Worm (Caenorhabditis elegans) whole organism, L2 larva: ENCODE data around the gene srh-166.
"Not testable (repeated sequence)": the region's sequence is repeated elsewhere in the genome, so short reads cannot be mapped to it uniquely, and the experiment has no call there.

Experiments
- C34F6.9 ChIP-seq: fragments of 150-350 bp; optimal IDR thresholded peaks from 2 replicates; lab custom pipeline; 2014; ENCODE audit warnings: missing biosample characterization, missing genetic modification characterization
- F13H6.1 ChIP-seq: sonication (generic microtip); optimal IDR thresholded peaks from 2 replicates; lab custom pipeline; 2016; ENCODE audit warnings: missing genetic modification characterization, missing compliant biosample characterization
- R02D3.7 ChIP-seq: fragments of 150-350 bp; optimal IDR thresholded peaks from 2 replicates; lab custom pipeline; 2014; ENCODE audit warnings: missing biosample characterization, missing genetic modification characterization
- Y55F3AM.14 ChIP-seq: fragments of 200-800 bp; sonication (Bioruptor generic); optimal IDR thresholded peaks from 2 replicates; lab custom pipeline; 2018; ENCODE audit warnings: mild to moderate bottlenecking, missing genetic modification characterization, missing compliant biosample characterization
- ama-1 ChIP-seq: fragments of 150-350 bp; optimal IDR thresholded peaks from 2 replicates; lab custom pipeline; 2018; ENCODE audit warnings: inconsistent platforms
- ceh-82 ChIP-seq: fragments of 150-350 bp; optimal IDR thresholded peaks from 2 replicates; lab custom pipeline; 2014; ENCODE audit warnings: missing biosample characterization, missing genetic modification characterization
- crh-2 ChIP-seq: sonication (generic microtip); optimal IDR thresholded peaks from 2 replicates; lab custom pipeline; 2017; ENCODE audit warnings: missing biosample characterization, missing genetic modification characterization
- egl-27 ChIP-seq: sonication (generic microtip); optimal IDR thresholded peaks from 3 replicates; lab custom pipeline; 2017; ENCODE audit warnings: missing biosample characterization, missing genetic modification reagents, missing genetic modification characterization
- fos-1 ChIP-seq: fragments of 150-350 bp; optimal IDR thresholded peaks from 2 replicates; lab custom pipeline; 2014; ENCODE audit warnings: missing biosample characterization, missing genetic modification characterization
- gmeb-1 ChIP-seq: fragments of 150-350 bp; optimal IDR thresholded peaks from 2 replicates; lab custom pipeline; 2014; ENCODE audit warnings: missing biosample characterization, missing genetic modification characterization
- lin-11 ChIP-seq: fragments of 150-350 bp; sonication (generic microtip); optimal IDR thresholded peaks from 2 replicates; lab custom pipeline; 2014; ENCODE audit warnings: missing biosample characterization, missing genetic modification characterization, inconsistent platforms, mixed read lengths
- lin-13 ChIP-seq: fragments of 150-350 bp; optimal IDR thresholded peaks from 2 replicates; lab custom pipeline; 2014; ENCODE audit warnings: missing biosample characterization, missing genetic modification reagents, missing genetic modification characterization
- lin-39 ChIP-seq: fragments of 150-350 bp; optimal IDR thresholded peaks from 2 replicates; lab custom pipeline; 2014; ENCODE audit warnings: missing biosample characterization, missing genetic modification reagents, missing genetic modification characterization
- lsy-2 ChIP-seq, 2 experiments: fragments of 150-350 bp in 1 of 2; sonication (generic microtip) in 1 of 2; optimal IDR thresholded peaks; 2 replicates each; lab custom pipeline; 2014 to 2017; ENCODE audit warnings: missing biosample characterization in 2 of 2, missing genetic modification characterization in 2 of 2
- mdl-1 ChIP-seq, 2 experiments: fragments of 150-350 bp in 1 of 2; sonication (generic microtip) in 1 of 2; optimal IDR thresholded peaks; 2 replicates each; lab custom pipeline; 2017; ENCODE audit warnings: missing biosample characterization in 2 of 2, missing genetic modification characterization in 2 of 2
- nhr-10 ChIP-seq: sonication (generic microtip); optimal IDR thresholded peaks from 2 replicates; lab custom pipeline; 2017; ENCODE audit warnings: missing biosample characterization, missing genetic modification characterization
- nhr-12 ChIP-seq: fragments of 150-350 bp; optimal IDR thresholded peaks from 2 replicates; lab custom pipeline; 2014; ENCODE audit warnings: missing biosample characterization, missing genetic modification characterization
- nhr-129 ChIP-seq: fragments of 150-350 bp; optimal IDR thresholded peaks from 2 replicates; lab custom pipeline; 2014; ENCODE audit warnings: missing biosample characterization, missing genetic modification characterization
- nhr-21 ChIP-seq: fragments of 150-350 bp; optimal IDR thresholded peaks from 2 replicates; lab custom pipeline; 2014; ENCODE audit warnings: missing biosample characterization, missing genetic modification characterization
- nhr-23 ChIP-seq: fragments of 150-350 bp; optimal IDR thresholded peaks from 2 replicates; lab custom pipeline; 2014; ENCODE audit warnings: missing biosample characterization, missing genetic modification reagents, missing genetic modification characterization
- nhr-25 ChIP-seq: fragments of 150-350 bp; sonication (generic microtip); optimal IDR thresholded peaks from 3 replicates; lab custom pipeline; 2014; ENCODE audit warnings: missing biosample characterization, missing genetic modification characterization
- nhr-77 ChIP-seq: fragments of 150-350 bp; optimal IDR thresholded peaks from 2 replicates; lab custom pipeline; 2014; ENCODE audit warnings: missing biosample characterization, missing genetic modification characterization
- sma-3 ChIP-seq: sonication (generic microtip); optimal IDR thresholded peaks from 2 replicates; lab custom pipeline; 2016; ENCODE audit warnings: missing genetic modification reagents, missing genetic modification characterization, missing compliant biosample characterization
- sma-9 ChIP-seq, 2 experiments: fragments of 150-350 bp in 1 of 2; sonication (generic microtip) in 1 of 2; optimal IDR thresholded peaks; 2 replicates each; lab custom pipeline; 2014 to 2016; ENCODE audit warnings: missing genetic modification characterization in 2 of 2, mild to moderate bottlenecking in 1 of 2, missing biosample characterization in 1 of 2, missing compliant biosample characterization in 1 of 2, missing genetic modification reagents in 1 of 2, moderate library complexity in 1 of 2
- snpc-4 ChIP-seq: fragments of 150-350 bp; optimal IDR thresholded peaks from 2 replicates; lab custom pipeline; 2014; ENCODE audit warnings: missing biosample characterization, missing genetic modification characterization
- unc-55 ChIP-seq: fragments of 150-350 bp; sonication (generic microtip); optimal IDR thresholded peaks from 3 replicates; lab custom pipeline; 2014; ENCODE audit warnings: missing biosample characterization, missing genetic modification reagents, missing genetic modification characterization
- unc-62 ChIP-seq: fragments of 150-350 bp; optimal IDR thresholded peaks from 2 replicates; lab custom pipeline; 2014; ENCODE audit warnings: missing biosample characterization, missing genetic modification reagents, missing genetic modification characterization
- zag-1 ChIP-seq: fragments of 150-350 bp; optimal IDR thresholded peaks from 2 replicates; lab custom pipeline; 2014; ENCODE audit warnings: missing biosample characterization, missing genetic modification characterization
- ztf-1 ChIP-seq: fragments of 200-800 bp; sonication (Bioruptor generic); conservative IDR thresholded peaks from 2 replicates; pipeline ENCODE4 v1.3.6; 2022; ENCODE audit warnings: missing genetic modification characterization, missing compliant biosample characterization
- ztf-11 ChIP-seq: sonication (generic microtip); optimal IDR thresholded peaks from 2 replicates; lab custom pipeline; 2017; ENCODE audit warnings: missing biosample characterization, missing genetic modification characterization

srh-166 gene

ce11 chrV:20525816-20526459, at the start of gene srh-166, which contains the start of gene Y38H6C.24:
Gene srh-166, minus strand, starts transcription at chrV:20525866.
Gene Y38H6C.24, plus strand, starts transcription at chrV:20526435.
- TF ChIP-seq nhr-77 (tag; lab: Kevin White, UChicago): no peak
- TF ChIP-seq sma-9 (GFP tag; optimal IDR thresholded peaks at IDR 0.05; lab: Kevin White, UChicago): peak; percentile 64
- no peak for TF ChIP-seq sma-9 (tag; optimal IDR thresholded peaks at IDR 0.05; lab: Kevin White, UChicago)
- TF ChIP-seq fos-1 (tag; lab: Kevin White, UChicago): peak; percentile 98
- peak; percentile 17 for TF ChIP-seq gmeb-1 (tag; lab: Kevin White, UChicago)
- TF ChIP-seq nhr-25 (tag; lab: Kevin White, UChicago): no peak

ce11 chrV:20574872-20575271, 49.2 kb upstream of the srh-166 start:
- TF ChIP-seq nhr-21 (tag; lab: Kevin White, UChicago): no peak
- TF ChIP-seq lin-11 (tag; lab: Kevin White, UChicago): no peak
- no peak for TF ChIP-seq unc-62 (GFP tag; lab: Kevin White, UChicago)
- no peak for TF ChIP-seq R02D3.7 (tag; lab: Kevin White, UChicago)
- TF ChIP-seq ztf-11 (tag; lab: Kevin White, UChicago): no peak
- no peak for TF ChIP-seq ztf-1 (GFP tag; lab: Robert Waterston, UW)
- no peak for TF ChIP-seq sma-9 (GFP tag; optimal IDR thresholded peaks at IDR 0.05; lab: Kevin White, UChicago)
- TF ChIP-seq sma-9 (tag; optimal IDR thresholded peaks at IDR 0.05; lab: Kevin White, UChicago): no peak
- TF ChIP-seq zag-1: no peak

- no peak for TF ChIP-seq snpc-4 (tag; lab: Kevin White, UChicago)
- no peak for TF ChIP-seq sma-3 (GFP tag; lab: Kevin White, UChicago)
These were observed 48.6 kb upstream of the srh-166 start, which contains the start of gene clec-263 for ce11 chrV:20574314-20574713. Gene clec-263, plus strand, starts transcription at chrV:20574614.

- TF ChIP-seq lin-39 (tag; lab: Kevin White, UChicago) (no peak), ztf-11 (tag; lab: Kevin White, UChicago) (no peak), R02D3.7 (tag; lab: Kevin White, UChicago) (no peak), sma-9 (GFP tag; optimal IDR thresholded peaks at IDR 0.05; lab: Kevin White, UChicago) (no peak), sma-9 (tag; optimal IDR thresholded peaks at IDR 0.05; lab: Kevin White, UChicago) (no peak), nhr-10 (tag; lab: Kevin White, UChicago) (no peak), crh-2 (tag; lab: Kevin White, UChicago) (no peak), ceh-82 (tag; lab: Kevin White, UChicago) (no peak), C34F6.9 (tag; lab: Kevin White, UChicago) (no peak), F13H6.1 (tag; lab: Kevin White, UChicago) (no peak), nhr-12 (tag; lab: Kevin White, UChicago) (no peak), mdl-1 (tag; optimal IDR thresholded peaks at IDR 0.05; lab: Kevin White, UChicago) (no peak), lsy-2 (tag; optimal IDR thresholded peaks at IDR 0.05; lab: Kevin White, UChicago) (no peak), nhr-129 (tag; lab: Kevin White, UChicago) (no peak), nhr-23 (tag; lab: Kevin White, UChicago) (no peak), ama-1 (lab: Kevin White, UChicago) (no peak), ztf-1 (GFP tag; lab: Robert Waterston, UW) (no peak), Y55F3AM.14 (GFP tag; lab: Kevin White, UChicago) (no peak), snpc-4 (tag; lab: Kevin White, UChicago) (no peak), lin-13 (GFP tag; lab: Kevin White, UChicago) (no peak), egl-27 (tag; lab: Kevin White, UChicago) (no peak)
These were observed 47.7 kb upstream of the srh-166 start, which contains the start of gene F26F2.5 for ce11 chrV:20573392-20573791. Gene F26F2.5, plus strand, starts transcription at chrV:20573692.

- not testable (repeated sequence) for TF ChIP-seq unc-55 (GFP tag; lab: Kevin White, UChicago); egl-27 (tag; lab: Kevin White, UChicago); nhr-129 (tag; lab: Kevin White, UChicago)
These were observed 43.3 kb upstream of the srh-166 start, which contains the start of gene F26F2.4 for ce11 chrV:20568995-20569394. Gene F26F2.4, plus strand, starts transcription at chrV:20569295.
